Worm (Caenorhabditis elegans) whole organism, L3 larva: ENCODE results near the gene T04B2.8.

Experiments
- ceh-9 ChIP-seq: sonication (generic microtip); optimal IDR thresholded peaks from 2 replicates; lab custom pipeline; 2018; ENCODE audit warnings: missing biosample characterization, missing genetic modification characterization
- daf-12 ChIP-seq: fragments of 150-350 bp; optimal IDR thresholded peaks from 2 replicates; lab custom pipeline; 2014; ENCODE audit warnings: missing biosample characterization, missing genetic modification reagents, missing genetic modification characterization
- elt-3 ChIP-seq, 3 experiments: fragments of 150-350 bp in 1 of 3; sonication (generic microtip) in 2 of 3; optimal IDR thresholded peaks; 2 replicates in 2 of 3; 4 replicates in 1 of 3; lab custom pipeline; 2014 to 2017; ENCODE audit warnings: missing biosample characterization in 3 of 3, missing genetic modification characterization in 3 of 3
- nfya-1 ChIP-seq: sonication (generic microtip); optimal IDR thresholded peaks from 2 replicates; lab custom pipeline; 2017; ENCODE audit warnings: missing genetic modification characterization, mild to moderate bottlenecking, missing compliant biosample characterization, antibody characterized with exemption, moderate library complexity; ENCODE audit not compliant: insufficient read depth
- nhr-237 ChIP-seq: fragments of 150-350 bp; optimal IDR thresholded peaks from 2 replicates; lab custom pipeline; 2014; ENCODE audit warnings: missing biosample characterization, missing genetic modification characterization
- nhr-28 ChIP-seq: fragments of 150-350 bp; optimal IDR thresholded peaks from 2 replicates; lab custom pipeline; 2014; ENCODE audit warnings: missing biosample characterization, missing genetic modification characterization
- nhr-67 ChIP-seq: fragments of 150-350 bp; optimal IDR thresholded peaks from 2 replicates; lab custom pipeline; 2014; ENCODE audit warnings: missing biosample characterization, missing genetic modification characterization
- pha-4 ChIP-seq: fragments of 150-350 bp; optimal IDR thresholded peaks from 2 replicates; lab custom pipeline; 2014; ENCODE audit warnings: missing biosample characterization, missing genetic modification reagents, missing genetic modification characterization
- snpc-4 ChIP-seq: fragments of 150-350 bp; optimal IDR thresholded peaks from 2 replicates; lab custom pipeline; 2014; ENCODE audit warnings: missing biosample characterization, missing genetic modification characterization

- TF ChIP-seq ceh-9 (tag; lab: Kevin White, UChicago) (no peak), nhr-67 (tag; lab: Kevin White, UChicago) (no peak), nfya-1 (tag; lab: Kevin White, UChicago) (no peak), snpc-4 (tag; lab: Kevin White, UChicago) (no peak), pha-4 (tag; lab: Kevin White, UChicago) (peak; percentile 42), elt-3 (tag; optimal IDR thresholded peaks at IDR 0.05; lab: Kevin White, UChicago) (no peak), daf-12 (tag; lab: Kevin White, UChicago) (no peak), nhr-237 (tag; lab: Kevin White, UChicago) (no peak), nhr-28 (tag; lab: Kevin White, UChicago) (no peak)
Observed at ce11 chrIV:10059175-10059574, 8.2 kb upstream of the T04B2.8 start.
